Fruit fly (Drosophila melanogaster) whole organism, adult: ENCODE results near the gene CG18549.

ENCODE experiments used
- CG11617 ChIP-seq: fragments of 200-800 bp; sonication (Bioruptor generic); optimal IDR thresholded peaks from 2 replicates; lab custom pipeline; 2017; ENCODE audit warnings: mild to moderate bottlenecking, missing biosample characterization, missing genetic modification reagents, missing genetic modification characterization
- CG12768 ChIP-seq: fragments of 200-800 bp; sonication (Bioruptor generic); optimal IDR thresholded peaks from 2 replicates; lab custom pipeline; 2017; ENCODE audit warnings: missing biosample characterization, missing genetic modification characterization, mild to moderate bottlenecking, moderate library complexity, missing genetic modification reagents
- CG14711 ChIP-seq: fragments of 200-800 bp; sonication (Bioruptor generic); optimal IDR thresholded peaks from 2 replicates; lab custom pipeline; 2018; ENCODE audit warnings: missing biosample characterization, mild to moderate bottlenecking, missing genetic modification characterization, moderate library complexity
- CG1620 ChIP-seq: fragments of 200-800 bp; sonication (Bioruptor generic); optimal IDR thresholded peaks from 2 replicates; lab custom pipeline; 2016; ENCODE audit warnings: missing biosample characterization, missing genetic modification characterization
- CG33017 ChIP-seq: fragments of 200-800 bp; sonication (Bioruptor generic); optimal IDR thresholded peaks from 2 replicates; lab custom pipeline; 2018; ENCODE audit warnings: missing biosample characterization, mild to moderate bottlenecking, missing genetic modification characterization, moderate library complexity
- CG5204 ChIP-seq: fragments of 200-800 bp; sonication (Bioruptor generic); optimal IDR thresholded peaks from 2 replicates; lab custom pipeline; 2016; ENCODE audit warnings: missing biosample characterization, missing genetic modification characterization
- CG7045 ChIP-seq: fragments of 200-800 bp; sonication (Bioruptor generic); optimal IDR thresholded peaks from 2 replicates; lab custom pipeline; 2017; ENCODE audit warnings: missing biosample characterization, mild to moderate bottlenecking, missing genetic modification characterization
- CG7101 ChIP-seq: fragments of 200-800 bp; sonication (Bioruptor generic); optimal IDR thresholded peaks from 2 replicates; lab custom pipeline; 2018; ENCODE audit warnings: missing biosample characterization, mild to moderate bottlenecking, missing genetic modification characterization, moderate library complexity
- Clk ChIP-seq: fragments of 200-800 bp; sonication (Bioruptor generic); optimal IDR thresholded peaks from 2 replicates; lab custom pipeline; 2017; ENCODE audit warnings: missing biosample characterization, missing genetic modification characterization
- Crg-1 ChIP-seq: fragments of 200-800 bp; sonication (Bioruptor generic); optimal IDR thresholded peaks from 2 replicates; lab custom pipeline; 2016; ENCODE audit warnings: missing biosample characterization, missing genetic modification characterization
- Hr96 ChIP-seq: fragments of 200-800 bp; sonication (Bioruptor generic); optimal IDR thresholded peaks from 2 replicates; lab custom pipeline; 2016; ENCODE audit warnings: missing biosample characterization, missing genetic modification characterization
- Mnt ChIP-seq: fragments of 200-800 bp; sonication (Bioruptor generic); optimal IDR thresholded peaks from 2 replicates; lab custom pipeline; 2016; ENCODE audit warnings: missing biosample characterization, mild to moderate bottlenecking, missing genetic modification characterization
- bab1 ChIP-seq: fragments of 200-800 bp; sonication (Bioruptor generic); optimal IDR thresholded peaks from 3 replicates; lab custom pipeline; 2019; ENCODE audit warnings: missing biosample characterization, mild to moderate bottlenecking, missing genetic modification characterization, moderate library complexity
- cic ChIP-seq: fragments of 200-800 bp; sonication (Bioruptor generic); optimal IDR thresholded peaks from 2 replicates; lab custom pipeline; 2017; ENCODE audit warnings: missing biosample characterization, mild to moderate bottlenecking, missing genetic modification characterization, moderate library complexity
- cnc ChIP-seq, 2 experiments: fragments of >200 bp; optimal IDR thresholded peaks; 2 replicates each; lab custom pipeline; 2017
- kay ChIP-seq: fragments of 200-800 bp; sonication (Bioruptor generic); peaks from one replicate; lab custom pipeline; 2016; ENCODE audit warnings: missing biosample characterization, missing genetic modification characterization, borderline replicate concordance
- ovo ChIP-seq: fragments of 200-800 bp; sonication (Bioruptor generic); optimal IDR thresholded peaks from 2 replicates; lab custom pipeline; 2016; ENCODE audit warnings: missing biosample characterization, missing genetic modification characterization
- pad ChIP-seq: fragments of 200-800 bp; sonication (Bioruptor generic); optimal IDR thresholded peaks from 3 replicates; lab custom pipeline; 2017; ENCODE audit warnings: missing biosample characterization, missing genetic modification characterization, mild to moderate bottlenecking, moderate library complexity, missing genetic modification reagents
- tj ChIP-seq: fragments of 200-800 bp; sonication (Bioruptor generic); optimal IDR thresholded peaks from 3 replicates; lab custom pipeline; 2017; ENCODE audit warnings: missing biosample characterization, mild to moderate bottlenecking, missing genetic modification characterization, moderate library complexity
- toe ChIP-seq: fragments of 200-800 bp; sonication (Bioruptor generic); optimal IDR thresholded peaks from 2 replicates; lab custom pipeline; 2016; ENCODE audit warnings: missing biosample characterization, missing genetic modification characterization

Gene CG18549

dm6 chr3R:12435948-12436347 is 13.1 kb upstream of the CG18549 start, which contains the start of gene Desat2:
Gene Desat2, plus strand, starts transcription at chr3R:12436248.
- TF ChIP-seq ovo (GFP tag; lab: Kevin White, UChicago) (no peak), Hr96 (GFP tag; lab: Kevin White, UChicago) (no peak), CG7101 (tag; lab: Kevin White, UChicago) (no peak), toe (GFP tag; lab: Kevin White, UChicago) (no peak), CG5204 (GFP tag; lab: Kevin White, UChicago) (no peak), Clk (no peak), CG11617 (GFP tag; lab: Kevin White, UChicago) (no peak)

- TF ChIP-seq CG33017 (tag; lab: Kevin White, UChicago), result no peak
- TF ChIP-seq pad (GFP tag; lab: Kevin White, UChicago), result no peak
- no peak for TF ChIP-seq CG1620 (GFP tag; lab: Kevin White, UChicago)
- no peak for TF ChIP-seq ovo (GFP tag; lab: Kevin White, UChicago)
- TF ChIP-seq Crg-1 (GFP tag; lab: Kevin White, UChicago), result no peak
- TF ChIP-seq CG7045 (GFP tag; lab: Kevin White, UChicago), result no peak
- no peak for TF ChIP-seq bab1 (GFP tag; lab: Kevin White, UChicago)
- no peak for TF ChIP-seq tj
Measured at dm6 chr3R:12439039-12439400, 10.1 kb upstream of the CG18549 start, which contains the start of the genes CG17207 and CG46427. Gene CG17207, minus strand, starts transcription at chr3R:12439139. Gene CG46427, minus strand, starts transcription at chr3R:12439139.

- peak; percentile 23 for TF ChIP-seq bab1 (GFP tag; lab: Kevin White, UChicago)
- peak; percentile 36 for TF ChIP-seq Mnt (GFP tag; lab: Kevin White, UChicago)
- TF ChIP-seq CG33017 (tag; lab: Kevin White, UChicago), result peak; percentile 6
- TF ChIP-seq CG7101 (tag; lab: Kevin White, UChicago), result peak; percentile 20
- TF ChIP-seq toe (GFP tag; lab: Kevin White, UChicago), result no peak
- TF ChIP-seq CG11617 (GFP tag; lab: Kevin White, UChicago), result peak; percentile 9
- TF ChIP-seq Crg-1 (GFP tag; lab: Kevin White, UChicago), result peak; percentile 47
- TF ChIP-seq CG1620 (GFP tag; lab: Kevin White, UChicago), result no peak
- TF ChIP-seq CG14711 (tag; lab: Kevin White, UChicago), result peak; percentile 18
Measured at dm6 chr3R:12439401-12440143, 9.5 kb upstream of the CG18549 start, which contains the start of gene Desat1. Gene Desat1, plus strand, starts transcription at chr3R:12439600.

- TF ChIP-seq Crg-1 (GFP tag; lab: Kevin White, UChicago) (no peak), CG12768 (GFP tag; lab: Kevin White, UChicago) (peak; percentile 79), tj (peak; percentile 37), cnc (optimal IDR thresholded peaks at IDR 0.05; lab: Kevin White, UChicago) (no peak), CG33017 (tag; lab: Kevin White, UChicago) (peak; percentile 38), CG7101 (tag; lab: Kevin White, UChicago) (peak; percentile 45), CG5204 (GFP tag; lab: Kevin White, UChicago) (no peak), Clk (no peak), ovo (GFP tag; lab: Kevin White, UChicago) (no peak), Mnt (GFP tag; lab: Kevin White, UChicago) (peak; percentile 64), cic (peak; percentile 58), CG7045 (GFP tag; lab: Kevin White, UChicago) (no peak), pad (GFP tag; lab: Kevin White, UChicago) (peak; percentile 6), bab1 (GFP tag; lab: Kevin White, UChicago) (peak; percentile 29), CG14711 (tag; lab: Kevin White, UChicago) (no peak), Hr96 (GFP tag; lab: Kevin White, UChicago) (no peak), toe (GFP tag; lab: Kevin White, UChicago) (no peak), kay (GFP tag; lab: Kevin White, UChicago) (peak; percentile 53), CG1620 (GFP tag; lab: Kevin White, UChicago) (no peak), CG11617 (GFP tag; lab: Kevin White, UChicago) (no peak)
Measured at dm6 chr3R:12441008-12441606, 8.0 kb upstream of the CG18549 start.

- TF ChIP-seq bab1 (GFP tag; lab: Kevin White, UChicago), result peak; percentile 85
- peak; percentile 37 for TF ChIP-seq toe (GFP tag; lab: Kevin White, UChicago)
- TF ChIP-seq CG33017 (tag; lab: Kevin White, UChicago), result peak; percentile 82
- no peak for TF ChIP-seq CG5204 (GFP tag; lab: Kevin White, UChicago)
- TF ChIP-seq cnc (optimal IDR thresholded peaks at IDR 0.05; lab: Kevin White, UChicago), result no peak
- peak; percentile 51 for TF ChIP-seq pad (GFP tag; lab: Kevin White, UChicago)
- peak; percentile 48 for TF ChIP-seq CG1620 (GFP tag; lab: Kevin White, UChicago)
- peak; percentile 71 for TF ChIP-seq CG11617 (GFP tag; lab: Kevin White, UChicago)
- TF ChIP-seq ovo (GFP tag; lab: Kevin White, UChicago), result peak; percentile 59
- peak; percentile 85 for TF ChIP-seq CG7101 (tag; lab: Kevin White, UChicago)
- TF ChIP-seq Mnt (GFP tag; lab: Kevin White, UChicago), result peak; percentile 47
- no peak for TF ChIP-seq CG12768 (GFP tag; lab: Kevin White, UChicago)
- no peak for TF ChIP-seq Crg-1 (GFP tag; lab: Kevin White, UChicago)
- no peak for TF ChIP-seq Clk
- peak; percentile 81 for TF ChIP-seq CG14711 (tag; lab: Kevin White, UChicago)
- peak; percentile 83 for TF ChIP-seq tj
- TF ChIP-seq Hr96 (GFP tag; lab: Kevin White, UChicago), result peak; percentile 65
- TF ChIP-seq cic, result no peak
- TF ChIP-seq kay (GFP tag; lab: Kevin White, UChicago), result peak; percentile 77
- TF ChIP-seq CG7045 (GFP tag; lab: Kevin White, UChicago), result peak; percentile 78
Measured at dm6 chr3R:12442601-12443533, 6.2 kb upstream of the CG18549 start.
